Fruit fly (Drosophila melanogaster) whole organism, wandering third instar larva: ENCODE results near the gene mamo.

Source experiments
- Dif ChIP-seq: fragments of 200-275, 200-300 bp; sonication (Bioruptor generic); optimal IDR thresholded peaks from 2 replicates; lab custom pipeline; 2018; ENCODE audit warnings: missing biosample characterization, missing genetic modification characterization; ENCODE audit not compliant: partially characterized antibody
- GATAd ChIP-seq: sonication (Bioruptor generic); optimal IDR thresholded peaks from 2 replicates; lab custom pipeline; 2016; ENCODE audit warnings: missing biosample characterization, missing genetic modification characterization
- OdsH ChIP-seq: fragments of 200-800 bp; sonication (Bioruptor generic); optimal IDR thresholded peaks from 2 replicates; lab custom pipeline; 2016; ENCODE audit warnings: missing biosample characterization, mild to moderate bottlenecking, missing genetic modification characterization
- dl ChIP-seq, 2 experiments: fragments of 175-275, 200-275 bp in 1 of 2; fragments of 200-275 bp in 1 of 2; sonication (Bioruptor generic); optimal IDR thresholded peaks; lab custom pipeline; 2018; ENCODE audit warnings: mild to moderate bottlenecking in 2 of 2, missing biosample characterization in 2 of 2, missing genetic modification characterization in 2 of 2, moderate library complexity in 2 of 2; ENCODE audit not compliant: partially characterized antibody in 2 of 2, insufficient read depth in 1 of 2
- fru ChIP-seq: fragments of 200-800 bp; sonication (Bioruptor generic); optimal IDR thresholded peaks from 3 replicates; lab custom pipeline; 2016; ENCODE audit warnings: missing biosample characterization, mild to moderate bottlenecking, missing genetic modification characterization
- h ChIP-seq: fragments of 200-800 bp; sonication (Bioruptor generic); optimal IDR thresholded peaks from 3 replicates; lab custom pipeline; 2016; ENCODE audit warnings: missing biosample characterization, mild to moderate bottlenecking, missing genetic modification characterization
- jim ChIP-seq: fragments of 175-275, 200-325 bp; sonication (Bioruptor generic); optimal IDR thresholded peaks from 2 replicates; lab custom pipeline; 2016; ENCODE audit warnings: missing biosample characterization, mild to moderate bottlenecking, missing genetic modification characterization
- pan ChIP-seq: fragments of >200 bp; optimal IDR thresholded peaks from 2 replicates; lab custom pipeline; 2017
- psq ChIP-seq: fragments of 200-800 bp; sonication (Bioruptor generic); optimal IDR thresholded peaks from 3 replicates; lab custom pipeline; 2017; ENCODE audit warnings: missing biosample characterization, mild to moderate bottlenecking, missing genetic modification characterization, moderate library complexity

DNA sequence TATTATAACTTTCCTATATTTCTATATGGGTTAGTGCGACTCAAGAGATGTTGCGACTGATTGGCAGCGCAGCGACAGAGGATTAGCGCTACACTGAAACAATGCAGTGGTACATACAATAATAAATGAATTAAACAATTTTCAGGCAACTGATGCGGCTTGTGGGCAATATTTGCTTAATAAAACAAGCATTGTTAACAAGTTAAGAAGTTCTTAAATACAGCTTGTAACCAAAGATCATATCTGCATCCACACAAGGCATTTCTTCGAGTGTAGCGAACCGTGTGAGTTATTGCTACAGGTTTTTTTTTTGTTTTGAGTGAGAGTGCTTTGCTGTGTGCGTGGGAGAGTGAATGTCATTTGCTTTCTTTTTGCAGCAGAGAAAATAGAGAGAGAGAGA lies 151.4 kb downstream of the mamo start:
- TF ChIP-seq h (peak; percentile 93), fru (peak; percentile 91), dl (GFP tag; optimal IDR thresholded peaks at IDR 0.05; lab: Kevin White, UChicago; ENCODE audit: insufficient read depth in 1 of 2, partially characterized antibody in 2 of 2) (peak in 1 of 2 experiments; percentile 14), psq (GFP tag; lab: Kevin White, UChicago) (peak; percentile 81), jim (GFP tag; lab: Kevin White, UChicago) (no peak), pan (lab: Kevin White, UChicago) (no peak), GATAd (GFP tag; lab: Kevin White, UChicago) (peak; percentile 22), Dif (GFP tag; lab: Kevin White, UChicago) (no peak), OdsH (GFP tag; lab: Kevin White, UChicago) (peak; percentile 86)
